Worm (Caenorhabditis elegans) whole organism, L3 larva: Measurements from ENCODE around the gene hot-1.

ENCODE experiments used
- R02D3.7 ChIP-seq: fragments of 150-350 bp; optimal IDR thresholded peaks from 2 replicates; lab custom pipeline; 2014; ENCODE audit warnings: missing biosample characterization, missing genetic modification characterization
- ZK546.5 ChIP-seq: sonication (generic microtip); optimal IDR thresholded peaks from 2 replicates; lab custom pipeline; 2017; ENCODE audit warnings: missing biosample characterization, missing genetic modification characterization
- aly-2 ChIP-seq: fragments of 150-350 bp; optimal IDR thresholded peaks from 2 replicates; lab custom pipeline; 2014; ENCODE audit warnings: missing biosample characterization, missing genetic modification characterization
- ceh-16 ChIP-seq: sonication (generic microtip); optimal IDR thresholded peaks from 2 replicates; lab custom pipeline; 2017; ENCODE audit warnings: missing biosample characterization, missing genetic modification characterization
- ceh-28 ChIP-seq: fragments of 150-350 bp; optimal IDR thresholded peaks from 2 replicates; lab custom pipeline; 2014; ENCODE audit warnings: missing biosample characterization, missing genetic modification reagents, missing genetic modification characterization
- ceh-82 ChIP-seq: fragments of 150-350 bp; optimal IDR thresholded peaks from 2 replicates; lab custom pipeline; 2014; ENCODE audit warnings: missing biosample characterization, missing genetic modification characterization
- ceh-9 ChIP-seq: sonication (generic microtip); optimal IDR thresholded peaks from 2 replicates; lab custom pipeline; 2018; ENCODE audit warnings: missing biosample characterization, missing genetic modification characterization
- daf-12 ChIP-seq: fragments of 150-350 bp; optimal IDR thresholded peaks from 2 replicates; lab custom pipeline; 2014; ENCODE audit warnings: missing biosample characterization, missing genetic modification reagents, missing genetic modification characterization
- egl-27 ChIP-seq: sonication (generic microtip); optimal IDR thresholded peaks from 4 replicates; lab custom pipeline; 2017; ENCODE audit warnings: missing biosample characterization, missing genetic modification reagents, missing genetic modification characterization
- egl-5 ChIP-seq: fragments of 150-350 bp; optimal IDR thresholded peaks from 2 replicates; lab custom pipeline; 2017; ENCODE audit warnings: missing biosample characterization, missing genetic modification reagents, missing genetic modification characterization, inconsistent platforms
- elt-1 ChIP-seq: fragments of 150-350 bp; optimal IDR thresholded peaks from 2 replicates; lab custom pipeline; 2014; ENCODE audit warnings: missing biosample characterization, missing genetic modification characterization
- elt-2 ChIP-seq: sonication (generic microtip); optimal IDR thresholded peaks from 2 replicates; lab custom pipeline; 2016; ENCODE audit warnings: missing genetic modification reagents, mild to moderate bottlenecking, missing genetic modification characterization, missing compliant biosample characterization
- eor-1 ChIP-seq, 2 experiments: fragments of 150-350 bp; optimal IDR thresholded peaks; 2 replicates each; lab custom pipeline; 2014 to 2018; ENCODE audit warnings: missing biosample characterization in 2 of 2, missing genetic modification characterization in 2 of 2
- fkh-10 ChIP-seq: sonication (generic microtip); optimal IDR thresholded peaks from 2 replicates; lab custom pipeline; 2017; ENCODE audit warnings: missing biosample characterization, missing genetic modification reagents, missing genetic modification characterization
- fkh-2 ChIP-seq: fragments of 150-350 bp; optimal IDR thresholded peaks from 2 replicates; lab custom pipeline; 2014; ENCODE audit warnings: missing biosample characterization, missing genetic modification reagents, missing genetic modification characterization
- fos-1 ChIP-seq: fragments of 150-350 bp; optimal IDR thresholded peaks from 2 replicates; lab custom pipeline; 2014; ENCODE audit warnings: missing biosample characterization, missing genetic modification characterization
- hmg-11 ChIP-seq: sonication (generic microtip); optimal IDR thresholded peaks from 2 replicates; lab custom pipeline; 2016; ENCODE audit warnings: missing genetic modification characterization, missing compliant biosample characterization
- lin-15B ChIP-seq: fragments of 150-350 bp; optimal IDR thresholded peaks from 2 replicates; lab custom pipeline; 2014; ENCODE audit warnings: missing biosample characterization, missing genetic modification characterization
- lin-39 ChIP-seq: fragments of 150-350 bp; optimal IDR thresholded peaks from 2 replicates; lab custom pipeline; 2018; ENCODE audit warnings: missing biosample characterization, missing genetic modification reagents, missing genetic modification characterization
- lsy-12 ChIP-seq: sonication (generic microtip); optimal IDR thresholded peaks from 2 replicates; lab custom pipeline; 2016; ENCODE audit warnings: mild to moderate bottlenecking, missing genetic modification characterization, missing compliant biosample characterization
- mdl-1 ChIP-seq: fragments of 150-350 bp; optimal IDR thresholded peaks from 2 replicates; lab custom pipeline; 2014; ENCODE audit warnings: missing biosample characterization, missing genetic modification characterization
- mml-1 ChIP-seq: fragments of 150-350 bp; sonication (generic microtip); optimal IDR thresholded peaks from 3 replicates; lab custom pipeline; 2014; ENCODE audit warnings: missing biosample characterization, missing genetic modification characterization
- nfya-1 ChIP-seq: sonication (generic microtip); optimal IDR thresholded peaks from 2 replicates; lab custom pipeline; 2017; ENCODE audit warnings: missing genetic modification characterization, mild to moderate bottlenecking, missing compliant biosample characterization, antibody characterized with exemption, moderate library complexity; ENCODE audit not compliant: insufficient read depth
- nhr-11 ChIP-seq: fragments of 150-350 bp; optimal IDR thresholded peaks from 2 replicates; lab custom pipeline; 2014; ENCODE audit warnings: missing biosample characterization, missing genetic modification characterization
- nhr-12 ChIP-seq: fragments of 150-350 bp; optimal IDR thresholded peaks from 2 replicates; lab custom pipeline; 2014; ENCODE audit warnings: missing biosample characterization, missing genetic modification characterization
- nhr-23 ChIP-seq: fragments of 150-350 bp; optimal IDR thresholded peaks from 2 replicates; lab custom pipeline; 2014; ENCODE audit warnings: missing biosample characterization, missing genetic modification reagents, missing genetic modification characterization
- nhr-237 ChIP-seq: fragments of 150-350 bp; optimal IDR thresholded peaks from 2 replicates; lab custom pipeline; 2014; ENCODE audit warnings: missing biosample characterization, missing genetic modification characterization
- nhr-43 ChIP-seq: sonication (generic microtip); optimal IDR thresholded peaks from 2 replicates; lab custom pipeline; 2016; ENCODE audit warnings: mild to moderate bottlenecking, missing genetic modification characterization, missing compliant biosample characterization; ENCODE audit not compliant: poor library complexity, severe bottlenecking
- nhr-67 ChIP-seq: fragments of 150-350 bp; optimal IDR thresholded peaks from 2 replicates; lab custom pipeline; 2014; ENCODE audit warnings: missing biosample characterization, missing genetic modification characterization
- nhr-76 ChIP-seq: fragments of 150-350 bp; sonication (generic microtip); optimal IDR thresholded peaks from 5 replicates; lab custom pipeline; 2014; ENCODE audit warnings: missing biosample characterization, missing genetic modification characterization
- nhr-77 ChIP-seq: fragments of 150-350 bp; optimal IDR thresholded peaks from 2 replicates; lab custom pipeline; 2014; ENCODE audit warnings: missing biosample characterization, missing genetic modification characterization
- pha-4 ChIP-seq: fragments of 150-350 bp; optimal IDR thresholded peaks from 2 replicates; lab custom pipeline; 2014; ENCODE audit warnings: missing biosample characterization, missing genetic modification reagents, missing genetic modification characterization
- pqm-1 ChIP-seq: fragments of 150-350 bp; optimal IDR thresholded peaks from 2 replicates; lab custom pipeline; 2017; ENCODE audit warnings: missing biosample characterization, missing genetic modification characterization, inconsistent platforms
- sea-2 ChIP-seq: fragments of 150-350 bp; sonication (generic microtip); optimal IDR thresholded peaks from 4 replicates; lab custom pipeline; 2014; ENCODE audit warnings: missing biosample characterization, missing genetic modification reagents, missing genetic modification characterization
- skn-1 ChIP-seq: fragments of 150-350 bp; optimal IDR thresholded peaks from 2 replicates; lab custom pipeline; 2014; ENCODE audit warnings: missing biosample characterization, missing genetic modification characterization
- tbx-2 ChIP-seq: sonication (generic microtip); optimal IDR thresholded peaks from 2 replicates; lab custom pipeline; 2016; ENCODE audit warnings: mild to moderate bottlenecking, missing genetic modification characterization, missing compliant biosample characterization
- unc-39 ChIP-seq: sonication (generic microtip); optimal IDR thresholded peaks from 4 replicates; lab custom pipeline; 2017; ENCODE audit warnings: missing biosample characterization, missing genetic modification characterization
- unc-62 ChIP-seq: fragments of 150-350 bp; sonication (generic microtip); optimal IDR thresholded peaks from 4 replicates; lab custom pipeline; 2014; ENCODE audit warnings: missing biosample characterization, missing genetic modification reagents, missing genetic modification characterization
- zag-1 ChIP-seq: fragments of 150-350 bp; optimal IDR thresholded peaks from 2 replicates; lab custom pipeline; 2014; ENCODE audit warnings: missing biosample characterization, missing genetic modification characterization
- ztf-11 ChIP-seq: fragments of 150-350 bp; optimal IDR thresholded peaks from 2 replicates; lab custom pipeline; 2014; ENCODE audit warnings: missing biosample characterization, missing genetic modification characterization
- ztf-4 ChIP-seq: fragments of 150-350 bp; optimal IDR thresholded peaks from 2 replicates; lab custom pipeline; 2014; ENCODE audit warnings: missing biosample characterization, missing genetic modification characterization

hot-1 gene

DNA sequence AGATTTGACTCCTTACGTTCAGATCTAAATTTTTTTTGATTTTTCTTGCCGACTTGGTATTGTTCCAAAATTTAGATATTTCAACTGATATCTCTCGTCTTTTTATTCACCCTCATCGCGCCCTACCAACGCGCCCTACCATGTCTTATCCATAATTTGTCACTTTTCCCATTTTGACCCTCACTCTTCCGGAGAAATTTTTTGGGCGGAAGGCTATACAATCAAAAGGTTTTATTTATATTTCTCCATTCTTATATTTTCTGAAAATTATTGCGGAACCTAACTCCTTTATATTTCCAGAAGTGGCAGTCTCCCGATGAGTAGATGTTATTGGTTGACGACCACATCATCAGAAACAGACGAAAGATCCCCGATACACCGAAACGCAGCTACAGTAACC lies at the start of gene hot-1:
Gene hot-1, plus strand, starts transcription at position 301 of the 400 bp plus-strand sequence.
- TF ChIP-seq fkh-10 (GFP tag; lab: Kevin White, UChicago) = no peak
- TF ChIP-seq pha-4 (tag; lab: Kevin White, UChicago) = no peak
- TF ChIP-seq ceh-16 (tag; lab: Kevin White, UChicago) = no peak
- no peak for TF ChIP-seq mml-1
- no peak for TF ChIP-seq mdl-1 (tag; lab: Kevin White, UChicago)
- no peak for TF ChIP-seq unc-62
- TF ChIP-seq hmg-11 (tag; lab: Kevin White, UChicago) = no peak
- no peak for TF ChIP-seq fkh-2 (tag; lab: Kevin White, UChicago)
- no peak for TF ChIP-seq ZK546.5 (tag; lab: Kevin White, UChicago)
- TF ChIP-seq lin-39 (tag; lab: Kevin White, UChicago) = no peak
- TF ChIP-seq elt-1 (tag; lab: Kevin White, UChicago) = no peak
- TF ChIP-seq zag-1 (tag; lab: Kevin White, UChicago) = no peak
- no peak for TF ChIP-seq fos-1
- no peak for TF ChIP-seq skn-1
- TF ChIP-seq nhr-237 (tag; lab: Kevin White, UChicago) = no peak
- TF ChIP-seq sea-2 = no peak
- TF ChIP-seq nhr-11 (tag; lab: Kevin White, UChicago) = no peak
- no peak for TF ChIP-seq lsy-12 (tag; lab: Kevin White, UChicago)

ce11 chrV:14576745-14577373 lies 44.1 kb upstream of the hot-1 start:
- TF ChIP-seq lin-39 (tag; lab: Kevin White, UChicago) (peak; percentile 6), nhr-43 (tag; lab: Kevin White, UChicago) (no peak), egl-5 (tag; lab: Kevin White, UChicago) (peak; percentile 21), sea-2 (no peak), nhr-237 (tag; lab: Kevin White, UChicago) (no peak), elt-1 (tag; lab: Kevin White, UChicago) (peak; percentile 70)

ce11 chrV:14579619-14580018 lies 41.3 kb upstream of the hot-1 start, which contains the start of gene gar-3:
gar-3 (minus strand) TSS chrV:14579719.
- no peak for TF ChIP-seq ZK546.5 (tag; lab: Kevin White, UChicago)
- TF ChIP-seq egl-27 (tag; lab: Kevin White, UChicago) = no peak
- TF ChIP-seq aly-2 (tag; lab: Kevin White, UChicago) = no peak
- no peak for TF ChIP-seq mml-1
- TF ChIP-seq egl-5 (tag; lab: Kevin White, UChicago) = no peak
- TF ChIP-seq nhr-67 (tag; lab: Kevin White, UChicago) = no peak
- TF ChIP-seq nhr-77 (tag; lab: Kevin White, UChicago) = no peak
- TF ChIP-seq R02D3.7 (tag; lab: Kevin White, UChicago) = no peak
- TF ChIP-seq hmg-11 (tag; lab: Kevin White, UChicago) = no peak
- no peak for TF ChIP-seq nfya-1 (tag; lab: Kevin White, UChicago)
- TF ChIP-seq nhr-12 = no peak
- no peak for TF ChIP-seq unc-62
- TF ChIP-seq nhr-76 (tag; lab: Kevin White, UChicago) = no peak
- TF ChIP-seq sea-2 = no peak
- TF ChIP-seq zag-1 (tag; lab: Kevin White, UChicago) = no peak
- no peak for TF ChIP-seq nhr-237 (tag; lab: Kevin White, UChicago)
- TF ChIP-seq elt-2 (tag; lab: Kevin White, UChicago) = no peak
- TF ChIP-seq nhr-23 (tag; lab: Kevin White, UChicago) = no peak
- no peak for TF ChIP-seq daf-12 (tag; lab: Kevin White, UChicago)

DNA sequence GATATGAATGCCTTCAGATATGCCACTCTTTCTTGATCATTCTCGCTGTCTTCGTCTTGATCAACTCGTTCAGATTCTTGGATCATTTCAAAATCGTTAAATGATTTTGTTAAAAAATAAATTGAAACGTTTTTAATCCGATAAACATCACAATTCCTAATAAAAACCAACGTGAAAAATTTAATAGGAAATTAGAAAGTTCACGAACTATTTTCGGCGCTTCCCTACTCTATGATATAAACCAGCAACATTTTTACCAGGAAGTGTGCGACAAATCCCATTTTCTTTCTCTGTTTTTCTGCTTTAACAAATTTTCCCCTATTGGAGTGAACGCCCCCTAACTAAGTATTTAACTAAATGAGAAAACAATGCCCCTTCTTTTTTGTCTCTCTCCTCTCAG lies 35.6 kb upstream of the hot-1 start, which contains the start of gene Y40H4A.2:
Gene Y40H4A.2, minus strand, starts transcription at position 101 of the 400 bp plus-strand sequence.
- TF ChIP-seq R02D3.7 (tag; lab: Kevin White, UChicago) (no peak), nfya-1 (tag; lab: Kevin White, UChicago) (no peak), tbx-2 (tag; lab: Kevin White, UChicago) (no peak), eor-1 (tag; optimal IDR thresholded peaks at IDR 0.05; lab: Kevin White, UChicago) (no peak), lin-39 (tag; lab: Kevin White, UChicago) (no peak), pha-4 (tag; lab: Kevin White, UChicago) (no peak), mml-1 (no peak), ceh-28 (tag; lab: Kevin White, UChicago) (no peak), pqm-1 (tag; lab: Kevin White, UChicago) (no peak), lin-15B (tag; lab: Kevin White, UChicago) (no peak), ztf-4 (tag; lab: Kevin White, UChicago) (no peak), daf-12 (tag; lab: Kevin White, UChicago) (no peak), ceh-82 (tag; lab: Kevin White, UChicago) (no peak), elt-1 (tag; lab: Kevin White, UChicago) (no peak), ceh-9 (tag; lab: Kevin White, UChicago) (no peak), mdl-1 (tag; lab: Kevin White, UChicago) (no peak), unc-39 (no peak), egl-27 (tag; lab: Kevin White, UChicago) (no peak), lsy-12 (tag; lab: Kevin White, UChicago) (no peak), ztf-11 (tag; lab: Kevin White, UChicago) (no peak)
